Fruit fly (Drosophila melanogaster) whole organism, embryonic: ENCODE measurements around the gene stg.

Experiments used
- Abd-B ChIP-seq: fragments of 200-800 bp; sonication (Bioruptor generic); optimal IDR thresholded peaks from 2 replicates; lab custom pipeline; 2018; ENCODE audit warnings: missing biosample characterization, mild to moderate bottlenecking, missing genetic modification characterization, moderate library complexity
- Antp ChIP-seq: fragments of 200-800 bp; sonication (Bioruptor generic); optimal IDR thresholded peaks from 3 replicates; lab custom pipeline; 2016; ENCODE audit warnings: missing biosample characterization, missing genetic modification characterization
- Asciz ChIP-seq: fragments of 200-800 bp; sonication (Bioruptor generic); optimal IDR thresholded peaks from 2 replicates; lab custom pipeline; 2017; ENCODE audit warnings: missing biosample characterization, mild to moderate bottlenecking, missing genetic modification characterization, missing genetic modification reagents
- CG1024 ChIP-seq: fragments of 200-800 bp; sonication (Bioruptor generic); IDR thresholded peaks from 2 replicates; pipeline ENCODE4 v1.3.6; 2022; ENCODE audit warnings: missing biosample characterization, missing genetic modification characterization
- CG10274 ChIP-seq: fragments of 200-800 bp; sonication (Bioruptor generic); optimal IDR thresholded peaks from 3 replicates; lab custom pipeline; 2017; ENCODE audit warnings: missing biosample characterization, mild to moderate bottlenecking, missing genetic modification characterization
- CG11504 ChIP-seq: fragments of 200-800 bp; sonication (Bioruptor generic); optimal IDR thresholded peaks from 3 replicates; lab custom pipeline; 2019; ENCODE audit warnings: missing biosample characterization, mild to moderate bottlenecking, missing genetic modification characterization, moderate library complexity
- CG11695 ChIP-seq: fragments of 200-800 bp; sonication (Bioruptor generic); IDR thresholded peaks from 3 replicates; pipeline ENCODE4 v1.3.6; 2022; ENCODE audit warnings: missing biosample characterization, missing genetic modification characterization
- CG12071 ChIP-seq: fragments of 200-800 bp; sonication (Bioruptor generic); optimal IDR thresholded peaks from 3 replicates; lab custom pipeline; 2018; ENCODE audit warnings: missing biosample characterization, mild to moderate bottlenecking, missing genetic modification characterization
- CG12659 ChIP-seq: fragments of 200-800 bp; sonication (Bioruptor generic); optimal IDR thresholded peaks from 3 replicates; lab custom pipeline; 2017; ENCODE audit warnings: mild to moderate bottlenecking, missing biosample characterization, missing genetic modification reagents, missing genetic modification characterization
- CG13287 ChIP-seq: fragments of 200-800 bp; sonication (Bioruptor generic); IDR thresholded peaks from 2 replicates; pipeline ENCODE4 v1.3.6; 2022; ENCODE audit warnings: missing biosample characterization, missing genetic modification characterization; ENCODE audit not compliant: partially characterized antibody
- CG15696 ChIP-seq: fragments of 200-800 bp; sonication (Bioruptor generic); optimal IDR thresholded peaks from 2 replicates; lab custom pipeline; 2019; ENCODE audit warnings: missing biosample characterization, mild to moderate bottlenecking, missing genetic modification characterization, moderate library complexity
- CG17612 ChIP-seq: fragments of 200-800 bp; sonication (Bioruptor generic); IDR thresholded peaks from 2 replicates; pipeline ENCODE4 v1.3.6; 2022; ENCODE audit warnings: missing biosample characterization, missing genetic modification characterization
- CG18599 ChIP-seq: fragments of 200-800 bp; sonication (Bioruptor generic); optimal IDR thresholded peaks from 3 replicates; lab custom pipeline; 2017; ENCODE audit warnings: missing biosample characterization, missing genetic modification characterization, mild to moderate bottlenecking, moderate library complexity, missing genetic modification reagents
- CG18764 ChIP-seq: fragments of 200-800 bp; sonication (Bioruptor generic); optimal IDR thresholded peaks from 3 replicates; lab custom pipeline; 2016; ENCODE audit warnings: missing biosample characterization, missing genetic modification characterization
- CG2678 ChIP-seq: fragments of 200-800 bp; sonication (Bioruptor generic); optimal IDR thresholded peaks from 3 replicates; lab custom pipeline; 2019; ENCODE audit warnings: missing biosample characterization, mild to moderate bottlenecking, missing genetic modification characterization, moderate library complexity
- CG31365 ChIP-seq: fragments of 200-800 bp; sonication (Bioruptor generic); optimal IDR thresholded peaks from 2 replicates; lab custom pipeline; 2018; ENCODE audit warnings: missing biosample characterization, mild to moderate bottlenecking, missing genetic modification characterization
- CG3726 ChIP-seq: fragments of 200-800 bp; sonication (Bioruptor generic); IDR thresholded peaks from 3 replicates; pipeline ENCODE4, ENCODE4 v1.3.6; 2022; ENCODE audit warnings: missing biosample characterization, missing genetic modification characterization
- CG3995 ChIP-seq: fragments of 200-800 bp; sonication (Bioruptor generic); optimal IDR thresholded peaks from 3 replicates; lab custom pipeline; 2016; ENCODE audit warnings: missing biosample characterization, missing genetic modification characterization
- CG5245 ChIP-seq: fragments of 200-800 bp; sonication (Bioruptor generic); optimal IDR thresholded peaks from 3 replicates; lab custom pipeline; 2016; ENCODE audit warnings: missing biosample characterization, missing genetic modification characterization
- CG9797 ChIP-seq: fragments of 200-800 bp; sonication (Bioruptor generic); optimal IDR thresholded peaks from 3 replicates; lab custom pipeline; 2018; ENCODE audit warnings: missing biosample characterization, mild to moderate bottlenecking, missing genetic modification characterization
- CTCF ChIP-seq: fragments of 200-800 bp; sonication (Bioruptor generic); optimal IDR thresholded peaks from 2 replicates; lab custom pipeline; 2017; ENCODE audit warnings: missing biosample characterization, mild to moderate bottlenecking, missing genetic modification characterization, moderate library complexity
- Dad ChIP-seq: fragments of 200-800 bp; sonication (Bioruptor generic); optimal IDR thresholded peaks from 3 replicates; lab custom pipeline; 2016; ENCODE audit warnings: missing biosample characterization, missing genetic modification characterization
- Dfd ChIP-seq, 2 experiments: fragments of >200 bp; optimal IDR thresholded peaks; 2 replicates each; lab custom pipeline; 2017; ENCODE audit warnings: missing biosample characterization in 2 of 2, missing genetic modification characterization in 2 of 2
- Dip2 ChIP-seq: fragments of 200-800 bp; sonication (Bioruptor generic); IDR thresholded peaks from 2 replicates; pipeline ENCODE4 v1.3.6; 2022; ENCODE audit warnings: missing biosample characterization, missing genetic modification characterization
- Dp ChIP-seq: fragments of 200-800 bp; sonication (Bioruptor generic); optimal IDR thresholded peaks from 2 replicates; lab custom pipeline; 2018; ENCODE audit warnings: missing biosample characterization, mild to moderate bottlenecking, missing genetic modification characterization, moderate library complexity
- Fer1 ChIP-seq: fragments of 200-800 bp; sonication (Bioruptor generic); optimal IDR thresholded peaks from 2 replicates; lab custom pipeline; 2017; ENCODE audit warnings: missing biosample characterization, mild to moderate bottlenecking, missing genetic modification characterization
- Max ChIP-seq: fragments of 200-800 bp; sonication (Bioruptor generic); optimal IDR thresholded peaks from 2 replicates; lab custom pipeline; 2016; ENCODE audit warnings: missing biosample characterization, mild to moderate bottlenecking, missing genetic modification characterization
- NFAT ChIP-seq: fragments of 200-800 bp; sonication (Bioruptor generic); IDR thresholded peaks from 2 replicates; pipeline ENCODE4 v1.3.6; 2022; ENCODE audit warnings: missing biosample characterization, missing genetic modification characterization
- Opbp ChIP-seq: fragments of 200-800 bp; sonication (Bioruptor generic); IDR thresholded peaks from 3 replicates; pipeline ENCODE4 v1.3.6; 2022; ENCODE audit warnings: missing biosample characterization, missing genetic modification characterization; ENCODE audit not compliant: partially characterized antibody
- Ptx1 ChIP-seq: fragments of 200-800 bp; sonication (Bioruptor generic); IDR thresholded peaks from 2 replicates; pipeline ENCODE4 v1.3.6; 2022; ENCODE audit warnings: missing biosample characterization, missing genetic modification characterization
- Side ChIP-seq: fragments of 200-800 bp; sonication (Bioruptor generic); optimal IDR thresholded peaks from 2 replicates; lab custom pipeline; 2016; ENCODE audit warnings: missing biosample characterization, missing genetic modification characterization
- Sin3A ChIP-seq: fragments of >200 bp; optimal IDR thresholded peaks from 2 replicates; lab custom pipeline; 2018
- Usf ChIP-seq: fragments of 200-800 bp; sonication (Bioruptor generic); optimal IDR thresholded peaks from 2 replicates; lab custom pipeline; 2017; ENCODE audit warnings: missing genotype, missing biosample characterization, missing genetic modification characterization
- Xbp1 ChIP-seq: fragments of 200-800 bp; sonication (Bioruptor generic); optimal IDR thresholded peaks from 3 replicates; lab custom pipeline; 2016; ENCODE audit warnings: missing biosample characterization, mild to moderate bottlenecking, missing genetic modification characterization
- ash1 ChIP-seq: fragments of 200-800 bp; sonication (Bioruptor generic); optimal IDR thresholded peaks from 2 replicates; lab custom pipeline; 2018; ENCODE audit warnings: missing biosample characterization, mild to moderate bottlenecking, missing genetic modification characterization
- cwo ChIP-seq: fragments of 200-800 bp; sonication (Bioruptor generic); optimal IDR thresholded peaks from 3 replicates; lab custom pipeline; 2017; ENCODE audit warnings: missing biosample characterization, missing genetic modification characterization, mild to moderate bottlenecking, moderate library complexity, missing genetic modification reagents
- dati ChIP-seq: fragments of 200-800 bp; sonication (Bioruptor generic); IDR thresholded peaks from 2 replicates; pipeline ENCODE4 v1.3.6; 2022; ENCODE audit warnings: missing biosample characterization, missing genetic modification characterization
- dpn ChIP-seq, 2 experiments: fragments of 200-800 bp; sonication (Bioruptor generic); optimal IDR thresholded peaks; 3 replicates each; lab custom pipeline; 2016; ENCODE audit warnings: missing biosample characterization in 2 of 2, missing genetic modification characterization in 2 of 2
- ems ChIP-seq: fragments of 200-800 bp; sonication (Bioruptor generic); optimal IDR thresholded peaks from 3 replicates; lab custom pipeline; 2016; ENCODE audit warnings: missing biosample characterization, missing genetic modification characterization
- fu2 ChIP-seq: fragments of 200-800 bp; sonication (Bioruptor generic); optimal IDR thresholded peaks from 2 replicates; lab custom pipeline; 2016; ENCODE audit warnings: missing biosample characterization, missing genetic modification characterization
- hb ChIP-seq: fragments of 200-800 bp; sonication (Bioruptor generic); IDR thresholded peaks from 3 replicates; pipeline ENCODE4 v1.3.6; 2022; ENCODE audit warnings: missing biosample characterization, missing genetic modification characterization; ENCODE audit not compliant: partially characterized antibody
- insv ChIP-seq, 2 experiments: fragments of 200-800 bp; sonication (Bioruptor generic); optimal IDR thresholded peaks; 3 replicates each; lab custom pipeline; 2016 to 2018; ENCODE audit warnings: missing biosample characterization in 2 of 2, missing genetic modification characterization in 2 of 2
- nerfin-2 ChIP-seq: fragments of 200-800 bp; sonication (Bioruptor generic); IDR thresholded peaks from 2 replicates; pipeline ENCODE4 v1.3.6; 2022; ENCODE audit warnings: missing biosample characterization, missing genetic modification characterization; ENCODE audit not compliant: partially characterized antibody
- onecut ChIP-seq: fragments of 200-800 bp; sonication (Bioruptor generic); IDR thresholded peaks from 2 replicates; pipeline ENCODE4 v1.3.6; 2022; ENCODE audit warnings: missing biosample characterization, missing genetic modification characterization
- row ChIP-seq: fragments of 200-800 bp; sonication (Bioruptor generic); IDR thresholded peaks from 3 replicates; pipeline ENCODE4 v1.3.6; 2022; ENCODE audit warnings: missing biosample characterization, missing genetic modification characterization
- sc ChIP-seq, 3 experiments: fragments of >200 bp in 2 of 3; fragments of 200-800 bp in 1 of 3; sonication (Bioruptor generic) in 1 of 3; optimal IDR thresholded peaks; 2 replicates in 2 of 3; 3 replicates in 1 of 3; lab custom pipeline; 2017; ENCODE audit warnings: mild to moderate bottlenecking in 1 of 3, missing biosample characterization in 1 of 3, missing genetic modification characterization in 1 of 3, missing genetic modification reagents in 1 of 3
- scrt ChIP-seq: fragments of 200-800 bp; sonication (Bioruptor generic); optimal IDR thresholded peaks from 2 replicates; lab custom pipeline; 2018; ENCODE audit warnings: missing biosample characterization, mild to moderate bottlenecking, missing genetic modification characterization, moderate library complexity
- yki ChIP-seq: fragments of >200 bp; optimal IDR thresholded peaks from 3 replicates; lab custom pipeline; 2018

stg gene

dm6 chr3R:29204612-29205480 lies 50.8 kb downstream of the stg start (continued):
- TF ChIP-seq CG3726 (GFP tag; lab: Robert Waterston, UW) (peak; percentile 72; the same call in 1 of the 3 replicates), CG18764 (peak; percentile 74), insv (GFP tag; optimal IDR thresholded peaks at IDR 0.05; lab: Kevin White, UChicago) (no peak), Dad (GFP tag; lab: Kevin White, UChicago) (peak; percentile 33), CG12071 (GFP tag; lab: Kevin White, UChicago) (peak; percentile 76), Opbp (GFP tag; lab: Robert Waterston, UW) (no peak), Abd-B (GFP tag; lab: Kevin White, UChicago) (peak; percentile 75), CG11695 (GFP tag; lab: Robert Waterston, UW) (peak; percentile 65; the same call in 2 of the 3 replicates), Dip2 (GFP tag; lab: Robert Waterston, UW) (no peak), CG18599 (GFP tag; lab: Kevin White, UChicago) (peak; percentile 71), Ptx1 (GFP tag; lab: Robert Waterston, UW) (peak; percentile 87), CG17612 (GFP tag; lab: Robert Waterston, UW) (peak; percentile 23; the same call in 1 of the 2 replicates), CG3995 (no peak), CG11504 (tag; lab: Kevin White, UChicago) (peak; percentile 88), Xbp1 (GFP tag; lab: Kevin White, UChicago) (peak; percentile 85), Asciz (peak; percentile 72), CG10274 (GFP tag; lab: Kevin White, UChicago) (peak; percentile 13), hb (0 out of 3 replicates have a peak, but pooled peaks have one; percentile 15), CG1024 (GFP tag; lab: Robert Waterston, UW) (peak; percentile 57; the same call in 1 of the 2 replicates), CG12659 (GFP tag; lab: Kevin White, UChicago) (peak; percentile 63), CTCF (GFP tag; lab: Kevin White, UChicago) (peak; percentile 37), Fer1 (peak; percentile 65), ems (GFP tag; lab: Kevin White, UChicago) (peak; percentile 36), CG31365 (tag; lab: Kevin White, UChicago) (peak; percentile 41), NFAT (GFP tag; lab: Robert Waterston, UW) (no peak), CG15696 (peak; percentile 51), scrt (GFP tag; lab: Kevin White, UChicago) (peak; percentile 35), Max (GFP tag; lab: Kevin White, UChicago) (peak; percentile 53), cwo (GFP tag; lab: Kevin White, UChicago) (peak; percentile 21), Sin3A (lab: Kevin White, UChicago) (no peak), CG9797 (GFP tag; lab: Kevin White, UChicago) (no peak), sc (optimal IDR thresholded peaks at IDR 0.05; lab: Kevin White, UChicago) (no peak), sc (GFP tag; optimal IDR thresholded peaks at IDR 0.05; lab: Kevin White, UChicago) (peak; percentile 73), dpn (GFP tag; optimal IDR thresholded peaks at IDR 0.05; lab: Kevin White, UChicago) (peak; percentile 69 to 84), fu2 (GFP tag; lab: Kevin White, UChicago) (no peak), onecut (peak; percentile 72), CG2678 (tag; lab: Kevin White, UChicago) (peak; percentile 84), CG5245 (GFP tag; lab: Kevin White, UChicago) (peak; percentile 73), Dfd (GFP tag; optimal IDR thresholded peaks at IDR 0.05; lab: Kevin White, UChicago) (no peak), dati (GFP tag; lab: Robert Waterston, UW) (peak; percentile 43; the same call in 1 of the 2 replicates), row (peak; percentile 80), yki (lab: Kevin White, UChicago) (no peak), ash1 (no peak), Antp (GFP tag; lab: Kevin White, UChicago) (peak; percentile 79), Usf (GFP tag; lab: Kevin White, UChicago) (peak; percentile 39), Dp (GFP tag; lab: Kevin White, UChicago) (no peak), Side (GFP tag; lab: Kevin White, UChicago) (peak; percentile 71), nerfin-2 (no peak), CG13287 (GFP tag; lab: Robert Waterston, UW) (no peak)
